Worm (Caenorhabditis elegans) whole organism, mixed stage, embryonic: ENCODE data around the gene clec-28.

Experiments
- bed-3 ChIP-seq: fragments of 200-800 bp; sonication (Bioruptor generic); optimal IDR thresholded peaks from 3 replicates; lab custom pipeline; 2018; ENCODE audit warnings: mild to moderate bottlenecking, missing genetic modification characterization, moderate library complexity, missing compliant biosample characterization
- ces-1 ChIP-seq: fragments of 150-350 bp; optimal IDR thresholded peaks from 2 replicates; lab custom pipeline; 2014; ENCODE audit warnings: missing biosample characterization, missing genetic modification reagents, missing genetic modification characterization
- elt-3 ChIP-seq: fragments of 150-350 bp; optimal IDR thresholded peaks from 2 replicates; lab custom pipeline; 2014; ENCODE audit warnings: missing biosample characterization, missing genetic modification characterization
- lin-13 ChIP-seq: fragments of 150-350 bp; optimal IDR thresholded peaks from 2 replicates; lab custom pipeline; 2014; ENCODE audit warnings: missing biosample characterization, missing genetic modification characterization
- lin-32 ChIP-seq: fragments of 200-800 bp; sonication (Bioruptor generic); optimal IDR thresholded peaks from 2 replicates; lab custom pipeline; 2018; ENCODE audit warnings: mild to moderate bottlenecking, missing genetic modification characterization, missing compliant biosample characterization
- lsy-2 ChIP-seq: fragments of 150-350 bp; optimal IDR thresholded peaks from 2 replicates; lab custom pipeline; 2014; ENCODE audit warnings: missing biosample characterization, missing genetic modification characterization
- mep-1 ChIP-seq: fragments of 150-350 bp; optimal IDR thresholded peaks from 2 replicates; lab custom pipeline; 2017; ENCODE audit warnings: missing biosample characterization, missing genetic modification reagents, missing genetic modification characterization, inconsistent platforms
- nhr-12 ChIP-seq: fragments of 150-350 bp; optimal IDR thresholded peaks from 2 replicates; lab custom pipeline; 2014; ENCODE audit warnings: missing biosample characterization, missing genetic modification characterization
- nhr-237 ChIP-seq: fragments of 150-350 bp; optimal IDR thresholded peaks from 2 replicates; lab custom pipeline; 2014; ENCODE audit warnings: missing biosample characterization, missing genetic modification characterization
- nhr-76 ChIP-seq: sonication (generic microtip); optimal IDR thresholded peaks from 2 replicates; lab custom pipeline; 2017; ENCODE audit warnings: missing biosample characterization, missing genetic modification characterization
- snpc-4 ChIP-seq: fragments of 150-350 bp; optimal IDR thresholded peaks from 2 replicates; lab custom pipeline; 2014; ENCODE audit warnings: missing biosample characterization, missing genetic modification characterization
- sptf-1 ChIP-seq: sonication (generic microtip); optimal IDR thresholded peaks from 2 replicates; lab custom pipeline; 2017; ENCODE audit warnings: mild to moderate bottlenecking, missing genetic modification characterization, moderate library complexity, missing compliant biosample characterization
- unc-62 ChIP-seq: fragments of 150-350 bp; optimal IDR thresholded peaks from 2 replicates; lab custom pipeline; 2014; ENCODE audit warnings: missing biosample characterization, missing genetic modification reagents, missing genetic modification characterization
- ztf-11 ChIP-seq: fragments of 150-350 bp; optimal IDR thresholded peaks from 2 replicates; lab custom pipeline; 2014; ENCODE audit warnings: missing biosample characterization, missing genetic modification characterization

DNA sequence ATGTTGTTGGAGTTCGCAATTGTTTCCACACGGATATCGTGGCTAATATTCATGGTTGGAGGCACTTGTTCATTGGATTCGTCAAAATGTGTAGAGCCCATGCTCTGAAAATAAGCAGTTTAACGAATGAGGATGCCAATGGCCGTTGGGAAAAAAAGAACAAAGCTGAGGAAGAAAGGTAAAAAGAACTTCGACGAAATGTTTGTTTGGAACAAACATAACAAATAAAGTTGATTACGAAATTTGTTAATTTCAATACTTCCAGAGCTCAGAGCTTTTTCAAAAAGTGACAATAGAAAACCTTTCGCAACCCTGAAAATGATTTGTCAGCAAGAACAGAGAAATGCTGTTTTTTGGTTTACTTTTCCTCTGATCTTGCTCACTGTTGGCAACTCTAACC is 14.6 kb downstream of the clec-28 start, which contains the start of gene F09C6.3:
- TF ChIP-seq ztf-11, result no peak
- no peak for TF ChIP-seq elt-3
- TF ChIP-seq mep-1 (tag; lab: Kevin White, UChicago), result no peak
- TF ChIP-seq ces-1, result no peak
- TF ChIP-seq bed-3 (GFP tag; lab: Kevin White, UChicago), result no peak
- no peak for TF ChIP-seq lin-32 (GFP tag; lab: Kevin White, UChicago)
- no peak for TF ChIP-seq unc-62
- TF ChIP-seq sptf-1 (tag; lab: Kevin White, UChicago), result no peak
- TF ChIP-seq lsy-2 (tag; lab: Kevin White, UChicago), result no peak
- no peak for TF ChIP-seq nhr-237 (tag; lab: Kevin White, UChicago)
- no peak for TF ChIP-seq nhr-76 (tag; lab: Kevin White, UChicago)
- no peak for TF ChIP-seq snpc-4
- no peak for TF ChIP-seq nhr-12 (tag; lab: Kevin White, UChicago)
- TF ChIP-seq lin-13 (tag; lab: Kevin White, UChicago), result no peak
